Fruit fly (Drosophila melanogaster) whole organism, wandering third instar larva: ENCODE measurements around the gene CAH7.

Experiments used
- Abd-B ChIP-seq: fragments of >200 bp; optimal IDR thresholded peaks from 2 replicates; lab custom pipeline; 2017; ENCODE audit warnings: missing biosample characterization, missing genetic modification characterization
- CG32264 ChIP-seq: fragments of 200-800 bp; sonication (Bioruptor generic); optimal IDR thresholded peaks from 2 replicates; lab custom pipeline; 2016; ENCODE audit warnings: missing biosample characterization, missing genetic modification characterization
- CG9705 ChIP-seq: fragments of 200-800 bp; sonication (Bioruptor generic); optimal IDR thresholded peaks from 2 replicates; lab custom pipeline; 2018; ENCODE audit warnings: missing biosample characterization, mild to moderate bottlenecking, missing genetic modification characterization
- CrebA ChIP-seq: fragments of 200-800 bp; sonication (Bioruptor generic); optimal IDR thresholded peaks from 2 replicates; lab custom pipeline; 2016; ENCODE audit warnings: missing biosample characterization, mild to moderate bottlenecking, missing genetic modification characterization, borderline replicate concordance
- Dfd ChIP-seq: fragments of >200 bp; optimal IDR thresholded peaks from 2 replicates; lab custom pipeline; 2017; ENCODE audit warnings: missing biosample characterization, missing genetic modification characterization
- Dif ChIP-seq: fragments of 200-275, 200-300 bp; sonication (Bioruptor generic); optimal IDR thresholded peaks from 2 replicates; lab custom pipeline; 2018; ENCODE audit warnings: missing biosample characterization, missing genetic modification characterization; ENCODE audit not compliant: partially characterized antibody
- GATAd ChIP-seq: sonication (Bioruptor generic); optimal IDR thresholded peaks from 2 replicates; lab custom pipeline; 2016; ENCODE audit warnings: missing biosample characterization, missing genetic modification characterization
- HLH106 ChIP-seq: fragments of 200-800 bp; optimal IDR thresholded peaks from 3 replicates; lab custom pipeline; 2019; ENCODE audit warnings: missing biosample characterization, mild to moderate bottlenecking, missing genetic modification characterization, moderate library complexity
- Hnf4 ChIP-seq: fragments of 200-800 bp; sonication (Bioruptor generic); optimal IDR thresholded peaks from 2 replicates; lab custom pipeline; 2016; ENCODE audit warnings: missing biosample characterization, mild to moderate bottlenecking, missing genetic modification characterization
- Hr78 ChIP-seq: fragments of >200 bp; optimal IDR thresholded peaks from 2 replicates; lab custom pipeline; 2017; ENCODE audit warnings: missing biosample characterization, missing genetic modification characterization
- Hr83 ChIP-seq: fragments of 200-300 bp; sonication (Bioruptor generic); optimal IDR thresholded peaks from 2 replicates; lab custom pipeline; 2016; ENCODE audit warnings: missing biosample characterization, mild to moderate bottlenecking, missing genetic modification characterization, moderate library complexity; ENCODE audit not compliant: poor library complexity, severe bottlenecking
- Jra ChIP-seq: sonication (Bioruptor generic); optimal IDR thresholded peaks from 2 replicates; lab custom pipeline; 2016; ENCODE audit warnings: missing biosample characterization, missing genetic modification characterization
- Mio ChIP-seq: sonication (Bioruptor generic); optimal IDR thresholded peaks from 2 replicates; lab custom pipeline; 2016; ENCODE audit warnings: missing biosample characterization, missing genetic modification characterization
- Myc ChIP-seq: fragments of >200 bp; optimal IDR thresholded peaks from 2 replicates; lab custom pipeline; 2017
- N ChIP-seq: fragments of >200 bp; optimal IDR thresholded peaks from 2 replicates; lab custom pipeline; 2018; ENCODE audit warnings: missing biosample characterization, missing external identifiers, missing genetic modification characterization
- OdsH ChIP-seq: fragments of 200-800 bp; sonication (Bioruptor generic); optimal IDR thresholded peaks from 2 replicates; lab custom pipeline; 2016; ENCODE audit warnings: missing biosample characterization, mild to moderate bottlenecking, missing genetic modification characterization
- Rel ChIP-seq, 2 experiments: fragments of 200-800 bp; sonication (Bioruptor generic) in 1 of 2; optimal IDR thresholded peaks; 2 replicates in 1 of 2; 3 replicates in 1 of 2; lab custom pipeline; 2016 to 2019; ENCODE audit warnings: mild to moderate bottlenecking in 2 of 2, missing biosample characterization in 2 of 2, missing genetic modification characterization in 2 of 2, moderate library complexity in 1 of 2
- Sp1 ChIP-seq: fragments of 200-800 bp; sonication (Bioruptor generic); optimal IDR thresholded peaks from 3 replicates; lab custom pipeline; 2019; ENCODE audit warnings: missing biosample characterization, mild to moderate bottlenecking, missing genetic modification characterization, moderate library complexity
- Vsx2 ChIP-seq: fragments of 200-300, 225-300 bp; sonication (Bioruptor generic); optimal IDR thresholded peaks from 2 replicates; lab custom pipeline; 2018; ENCODE audit warnings: missing biosample characterization, missing genetic modification characterization; ENCODE audit not compliant: partially characterized antibody
- br ChIP-seq: fragments of 200-800 bp; sonication (Bioruptor generic); optimal IDR thresholded peaks from 2 replicates; lab custom pipeline; 2016; ENCODE audit warnings: missing biosample characterization, missing genetic modification characterization
- brk ChIP-seq: fragments of 200-800 bp; sonication (Bioruptor generic); optimal IDR thresholded peaks from 2 replicates; lab custom pipeline; 2016; ENCODE audit warnings: missing biosample characterization, mild to moderate bottlenecking, missing genetic modification characterization
- dl ChIP-seq, 2 experiments: fragments of 175-275, 200-275 bp in 1 of 2; fragments of 200-275 bp in 1 of 2; sonication (Bioruptor generic); optimal IDR thresholded peaks; lab custom pipeline; 2018; ENCODE audit warnings: mild to moderate bottlenecking in 2 of 2, missing biosample characterization in 2 of 2, missing genetic modification characterization in 2 of 2, moderate library complexity in 2 of 2; ENCODE audit not compliant: partially characterized antibody in 2 of 2, insufficient read depth in 1 of 2
- dmrt93B ChIP-seq: fragments of 200-800 bp; sonication (Bioruptor generic); optimal IDR thresholded peaks from 2 replicates; lab custom pipeline; 2018; ENCODE audit warnings: missing biosample characterization, mild to moderate bottlenecking, missing genetic modification characterization
- dsf ChIP-seq: sonication (Bioruptor generic); optimal IDR thresholded peaks from 2 replicates; lab custom pipeline; 2016; ENCODE audit warnings: missing biosample characterization, missing genetic modification characterization, borderline replicate concordance
- ey ChIP-seq: fragments of 200-800 bp; sonication (Bioruptor generic); optimal IDR thresholded peaks from 2 replicates; lab custom pipeline; 2016; ENCODE audit warnings: missing biosample characterization, missing genetic modification characterization
- foxo ChIP-seq, 2 experiments: fragments of 200-800 bp; sonication (Bioruptor generic); optimal IDR thresholded peaks; 2 replicates in 1 of 2; 3 replicates in 1 of 2; lab custom pipeline; 2016 to 2017; ENCODE audit warnings: missing biosample characterization in 2 of 2, missing genetic modification characterization in 2 of 2
- fru ChIP-seq: fragments of 200-800 bp; sonication (Bioruptor generic); optimal IDR thresholded peaks from 3 replicates; lab custom pipeline; 2016; ENCODE audit warnings: missing biosample characterization, mild to moderate bottlenecking, missing genetic modification characterization
- h ChIP-seq: fragments of 200-800 bp; sonication (Bioruptor generic); optimal IDR thresholded peaks from 3 replicates; lab custom pipeline; 2016; ENCODE audit warnings: missing biosample characterization, mild to moderate bottlenecking, missing genetic modification characterization
- jim ChIP-seq: fragments of 175-275, 200-325 bp; sonication (Bioruptor generic); optimal IDR thresholded peaks from 2 replicates; lab custom pipeline; 2016; ENCODE audit warnings: missing biosample characterization, mild to moderate bottlenecking, missing genetic modification characterization
- lola ChIP-seq: fragments of >200 bp; optimal IDR thresholded peaks from 2 replicates; lab custom pipeline; 2017; ENCODE audit warnings: missing biosample characterization, missing genetic modification characterization
- pan ChIP-seq: fragments of >200 bp; optimal IDR thresholded peaks from 2 replicates; lab custom pipeline; 2017
- psq ChIP-seq: fragments of 200-800 bp; sonication (Bioruptor generic); optimal IDR thresholded peaks from 3 replicates; lab custom pipeline; 2017; ENCODE audit warnings: missing biosample characterization, mild to moderate bottlenecking, missing genetic modification characterization, moderate library complexity
- rgr ChIP-seq: fragments of 200-800 bp; sonication (Bioruptor generic); optimal IDR thresholded peaks from 3 replicates; lab custom pipeline; 2016; ENCODE audit warnings: missing biosample characterization, mild to moderate bottlenecking, missing genetic modification characterization
- sage ChIP-seq: fragments of 200-800 bp; sonication (Bioruptor generic); optimal IDR thresholded peaks from 2 replicates; lab custom pipeline; 2016; ENCODE audit warnings: missing biosample characterization, mild to moderate bottlenecking, missing genetic modification characterization
- sv ChIP-seq: fragments of 200-800 bp; sonication (Bioruptor generic); optimal IDR thresholded peaks from 3 replicates; lab custom pipeline; 2016; ENCODE audit warnings: missing biosample characterization, missing genetic modification characterization
- tai ChIP-seq: sonication (Bioruptor generic); optimal IDR thresholded peaks from 2 replicates; lab custom pipeline; 2016; ENCODE audit warnings: missing biosample characterization, missing genetic modification characterization
- usp ChIP-seq: fragments of >200 bp; optimal IDR thresholded peaks from 2 replicates; lab custom pipeline; 2017; ENCODE audit warnings: missing biosample characterization, missing genetic modification characterization
- woc ChIP-seq: sonication (Bioruptor generic); optimal IDR thresholded peaks from 2 replicates; lab custom pipeline; 2016; ENCODE audit warnings: missing biosample characterization, mild to moderate bottlenecking, missing genetic modification characterization

Gene CAH7

dm6 chr3R:10089171-10089664 is 22.8 kb upstream of the CAH7 start:
- TF ChIP-seq CG32264 (GFP tag; lab: Kevin White, UChicago) (no peak), dmrt93B (no peak), N (GFP tag; lab: Kevin White, UChicago) (no peak), brk (GFP tag; lab: Kevin White, UChicago) (no peak), pan (lab: Kevin White, UChicago) (no peak), psq (GFP tag; lab: Kevin White, UChicago) (peak; percentile 84), br (GFP tag; lab: Kevin White, UChicago) (no peak), lola (GFP tag; lab: Kevin White, UChicago) (no peak), Sp1 (GFP tag; lab: Kevin White, UChicago) (peak; percentile 18), ey (no peak), Vsx2 (GFP tag; lab: Kevin White, UChicago) (peak; percentile 83), rgr (GFP tag; lab: Kevin White, UChicago) (peak; percentile 19), dl (GFP tag; optimal IDR thresholded peaks at IDR 0.05; lab: Kevin White, UChicago; ENCODE audit: insufficient read depth in 1 of 2, partially characterized antibody in 2 of 2) (peak; percentile 96 to 97), foxo (GFP tag; optimal IDR thresholded peaks at IDR 0.05; lab: Kevin White, UChicago) (no peak), Hr83 (GFP tag; lab: Kevin White, UChicago) (peak; percentile 69), h (peak; percentile 44), usp (no peak), fru (GFP tag; lab: Kevin White, UChicago) (peak; percentile 14), CrebA (peak; percentile 88), Rel (GFP tag; optimal IDR thresholded peaks at IDR 0.05; lab: Kevin White, UChicago) (peak; percentile 10), Rel (tag; optimal IDR thresholded peaks at IDR 0.05; lab: Kevin White, UChicago) (peak; percentile 33), tai (no peak), Jra (GFP tag; lab: Kevin White, UChicago) (peak; percentile 15), GATAd (GFP tag; lab: Kevin White, UChicago) (no peak), Mio (GFP tag; lab: Kevin White, UChicago) (no peak), Abd-B (GFP tag; lab: Kevin White, UChicago) (no peak), CG9705 (no peak), OdsH (no peak), Hnf4 (GFP tag; lab: Kevin White, UChicago) (peak; percentile 8), sage (GFP tag; lab: Kevin White, UChicago) (peak; percentile 15), Dif (peak; percentile 98), dsf (GFP tag; lab: Kevin White, UChicago) (no peak), HLH106 (tag; lab: Kevin White, UChicago) (no peak), Myc (lab: Kevin White, UChicago) (no peak), sv (GFP tag; lab: Kevin White, UChicago) (no peak), jim (GFP tag; lab: Kevin White, UChicago) (no peak), Hr78 (no peak), woc (GFP tag; lab: Kevin White, UChicago) (no peak), Dfd (no peak)
- TF ChIP-seq, all 38 proteins: peak for 14

- no peak for TF ChIP-seq sv (GFP tag; lab: Kevin White, UChicago)
- no peak for TF ChIP-seq dsf (GFP tag; lab: Kevin White, UChicago)
- TF ChIP-seq HLH106 (tag; lab: Kevin White, UChicago) = no peak
- TF ChIP-seq tai = no peak
- TF ChIP-seq Mio (GFP tag; lab: Kevin White, UChicago) = no peak
- TF ChIP-seq ey = no peak
These were observed 21.1 kb upstream of the CAH7 start for dm6 chr3R:10090906-10091305.

dm6 chr3R:10091513-10091912 is 20.5 kb upstream of the CAH7 start:
- TF ChIP-seq dsf (GFP tag; lab: Kevin White, UChicago) (no peak), CrebA (no peak), Myc (lab: Kevin White, UChicago) (no peak), Dif (no peak), br (GFP tag; lab: Kevin White, UChicago) (no peak), fru (GFP tag; lab: Kevin White, UChicago) (no peak), HLH106 (tag; lab: Kevin White, UChicago) (no peak), lola (GFP tag; lab: Kevin White, UChicago) (no peak), h (no peak), woc (GFP tag; lab: Kevin White, UChicago) (no peak), rgr (GFP tag; lab: Kevin White, UChicago) (no peak), Vsx2 (GFP tag; lab: Kevin White, UChicago) (no peak), CG9705 (no peak), tai (no peak), N (GFP tag; lab: Kevin White, UChicago) (no peak), pan (lab: Kevin White, UChicago) (no peak)
